Worm (Caenorhabditis elegans): ENCODE measurements around the gene coel-1.

- TF ChIP-seq lin-32 (GFP tag; optimal IDR thresholded peaks at IDR 0.05) (no peak), unc-62 (GFP tag; optimal IDR thresholded peaks at IDR 0.05) (no peak), snpc-4 (tag; optimal IDR thresholded peaks at IDR 0.05) (no peak), nhr-28 (tag; optimal IDR thresholded peaks at IDR 0.05) (no peak), sem-2 (GFP tag; optimal IDR thresholded peaks at IDR 0.05) (no peak), ceh-43 (GFP tag; optimal IDR thresholded peaks at IDR 0.05) (no peak), elt-1 (tag; optimal IDR thresholded peaks at IDR 0.05; ENCODE audit: borderline replicate concordance, insufficient read depth) (no peak), lin-13 (tag; optimal IDR thresholded peaks at IDR 0.05) (no peak), unc-39 (tag; optimal IDR thresholded peaks at IDR 0.05) (no peak), elt-3 (tag; optimal IDR thresholded peaks at IDR 0.05) (no peak), ces-1 (GFP tag; optimal IDR thresholded peaks at IDR 0.05) (peak; percentile 34), nhr-76 (tag; optimal IDR thresholded peaks at IDR 0.05) (no peak), M03D4.4 (tag; optimal IDR thresholded peaks at IDR 0.05) (no peak)
Observed at ce11 chrX:4285669-4286174, 20.3 kb downstream of the coel-1 start, which contains the start of gene cka-2.
